Worm (Caenorhabditis elegans): ENCODE data around the gene T10F2.2.

The T10F2.2 gene

ce11 chrIII:5162820-5163631 is 2.1 kb downstream of the T10F2.2 start, which contains the start of gene gars-1:
TSS of gene gars-1 (minus strand) at chrIII:5163627.
- TF ChIP-seq ama-1 (optimal IDR thresholded peaks at IDR 0.05) = peak; percentile 75
- no peak for TF ChIP-seq unc-39 (tag; optimal IDR thresholded peaks at IDR 0.05)
- TF ChIP-seq egl-5 (tag; optimal IDR thresholded peaks at IDR 0.05) = no peak
- TF ChIP-seq pha-4 (tag; optimal IDR thresholded peaks at IDR 0.05) = peak; percentile 4
- peak; percentile 52 for TF ChIP-seq nhr-25 (tag; optimal IDR thresholded peaks at IDR 0.05)
- TF ChIP-seq lin-15B (tag; optimal IDR thresholded peaks at IDR 0.05) = peak; percentile 37
- TF ChIP-seq sea-2 (GFP tag; optimal IDR thresholded peaks at IDR 0.05) = no peak
- peak; percentile 36 for TF ChIP-seq nfya-1 (tag; optimal IDR thresholded peaks at IDR 0.05; ENCODE audit: insufficient read depth)

- TF ChIP-seq fkh-10 (GFP tag; optimal IDR thresholded peaks at IDR 0.05) (no peak), ZK546.5 (tag; optimal IDR thresholded peaks at IDR 0.05) (no peak), ama-1 (optimal IDR thresholded peaks at IDR 0.05) (no peak), pha-4 (tag; optimal IDR thresholded peaks at IDR 0.05) (no peak), zag-1 (tag; optimal IDR thresholded peaks at IDR 0.05) (no peak), elt-3 (tag; optimal IDR thresholded peaks at IDR 0.05) (no peak), daf-12 (tag; optimal IDR thresholded peaks at IDR 0.05) (no peak), egl-27 (tag; optimal IDR thresholded peaks at IDR 0.05) (no peak), elt-2 (tag; optimal IDR thresholded peaks at IDR 0.05) (no peak), ztf-4 (tag; optimal IDR thresholded peaks at IDR 0.05) (no peak)
These were observed 4.3 kb downstream of the T10F2.2 start for ce11 chrIII:5160803-5161202.

ce11 chrIII:5159505-5159904 is 5.6 kb downstream of the T10F2.2 start, which contains the start of gene T10F2.5:
TSS of gene T10F2.5 (minus strand) at chrIII:5159605.
- TF ChIP-seq ceh-82 (tag; optimal IDR thresholded peaks at IDR 0.05) (no peak), pqm-1 (tag; optimal IDR thresholded peaks at IDR 0.05) (no peak), sea-2 (GFP tag; optimal IDR thresholded peaks at IDR 0.05) (no peak), egl-27 (tag; optimal IDR thresholded peaks at IDR 0.05) (no peak), snpc-4 (tag; optimal IDR thresholded peaks at IDR 0.05) (no peak), nhr-23 (tag; optimal IDR thresholded peaks at IDR 0.05) (peak; percentile 0), nhr-43 (tag; optimal IDR thresholded peaks at IDR 0.05; ENCODE audit: poor library complexity, severe bottlenecking) (peak; percentile 9), daf-12 (tag; optimal IDR thresholded peaks at IDR 0.05) (no peak), ztf-4 (tag; optimal IDR thresholded peaks at IDR 0.05) (no peak), lin-15B (tag; optimal IDR thresholded peaks at IDR 0.05) (no peak), jun-1 (tag; optimal IDR thresholded peaks at IDR 0.05) (no peak), egl-5 (tag; optimal IDR thresholded peaks at IDR 0.05) (no peak)

ce11 chrIII:5158674-5159073 is 6.4 kb downstream of the T10F2.2 start, which contains the start of gene oxy-4:
TSS of gene oxy-4 (minus strand) at chrIII:5158774.
- no peak for TF ChIP-seq nhr-43 (tag; optimal IDR thresholded peaks at IDR 0.05; ENCODE audit: poor library complexity, severe bottlenecking)
- TF ChIP-seq nhr-67 (tag; optimal IDR thresholded peaks at IDR 0.05) = no peak
- no peak for TF ChIP-seq nhr-237 (tag; optimal IDR thresholded peaks at IDR 0.05)
- TF ChIP-seq elt-1 (tag; optimal IDR thresholded peaks at IDR 0.05) = no peak
- TF ChIP-seq egl-5 (tag; optimal IDR thresholded peaks at IDR 0.05) = no peak
- TF ChIP-seq elt-3 (tag; optimal IDR thresholded peaks at IDR 0.05) = no peak
- TF ChIP-seq ZK546.5 (tag; optimal IDR thresholded peaks at IDR 0.05) = no peak

ce11 chrIII:5155393-5155792 is 9.7 kb downstream of the T10F2.2 start:
- TF ChIP-seq ceh-16 (tag; optimal IDR thresholded peaks at IDR 0.05) (no peak), unc-39 (tag; optimal IDR thresholded peaks at IDR 0.05) (no peak), mml-1 (tag; optimal IDR thresholded peaks at IDR 0.05) (no peak), hmg-11 (tag; optimal IDR thresholded peaks at IDR 0.05) (no peak)

ce11 chrIII:5153137-5153536 is 12.0 kb downstream of the T10F2.2 start, which contains the start of the genes rbm-42 and grwd-1:
TSS of gene rbm-42 (minus strand) at chrIII:5153229.
TSS of gene grwd-1 (plus strand) at chrIII:5153464.
- TF ChIP-seq pha-4 (tag; optimal IDR thresholded peaks at IDR 0.05) = peak; percentile 76
- TF ChIP-seq aly-2 (tag; optimal IDR thresholded peaks at IDR 0.05) = no peak
- TF ChIP-seq lin-15B (tag; optimal IDR thresholded peaks at IDR 0.05) = peak; percentile 26

All from whole organism, L3 larva.